Worm (Caenorhabditis elegans): Measurements from ENCODE around the gene msp-76.

The msp-76 gene

DNA sequence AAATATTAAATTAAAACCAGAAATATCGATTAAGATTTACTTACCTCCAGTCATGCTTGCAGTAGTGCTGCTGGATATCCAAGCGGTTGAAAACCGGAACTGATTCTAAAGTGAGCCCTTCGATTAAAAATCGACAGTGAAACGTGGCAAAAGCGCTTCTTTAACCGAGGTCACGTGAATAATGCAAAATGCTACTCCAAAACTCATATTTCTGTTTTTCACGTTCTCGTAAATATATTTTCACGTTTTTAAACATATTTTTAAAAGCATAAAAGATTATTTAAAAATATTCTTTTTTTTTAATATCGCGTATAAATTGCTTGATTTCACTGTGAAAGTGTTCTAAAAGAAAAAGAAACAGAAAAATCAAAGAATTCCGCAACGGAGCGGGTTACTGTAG lies 20.4 kb downstream of the msp-76 start, which contains the start of gene ant-1.3:
ant-1.3 (minus strand) TSS at position 101 of the 400 bp plus-strand sequence.
- TF ChIP-seq nhr-10 (tag; optimal IDR thresholded peaks at IDR 0.05) (no peak), nhr-25 (tag; optimal IDR thresholded peaks at IDR 0.05) (no peak), zag-1 (tag; optimal IDR thresholded peaks at IDR 0.05) (no peak), aly-2 (tag; optimal IDR thresholded peaks at IDR 0.05) (no peak), sem-4 (tag; optimal IDR thresholded peaks at IDR 0.05) (no peak), peb-1 (tag; optimal IDR thresholded peaks at IDR 0.05) (no peak), C34F6.9 (tag; optimal IDR thresholded peaks at IDR 0.05) (no peak), gmeb-1 (tag; optimal IDR thresholded peaks at IDR 0.05) (no peak), nhr-237 (tag; optimal IDR thresholded peaks at IDR 0.05) (no peak), nhr-23 (tag; optimal IDR thresholded peaks at IDR 0.05) (no peak), mab-5 (tag; optimal IDR thresholded peaks at IDR 0.05) (no peak), ztf-4 (tag; optimal IDR thresholded peaks at IDR 0.05) (no peak), ZK546.5 (tag; optimal IDR thresholded peaks at IDR 0.05) (no peak), Y55F3AM.14 (GFP tag; optimal IDR thresholded peaks at IDR 0.05) (no peak), ama-1 (optimal IDR thresholded peaks at IDR 0.05) (no peak), unc-55 (GFP tag; optimal IDR thresholded peaks at IDR 0.05) (no peak), ceh-16 (tag; optimal IDR thresholded peaks at IDR 0.05) (no peak), lsy-2 (tag; optimal IDR thresholded peaks at IDR 0.05) (no peak), nhr-21 (tag; optimal IDR thresholded peaks at IDR 0.05) (no peak)

ce11 chrIV:9709887-9710286 lies 21.1 kb downstream of the msp-76 start, which contains the start of gene nhr-38:
Gene nhr-38 (plus strand): TSS chrIV:9710187.
- no peak for TF ChIP-seq ztf-11 (tag; optimal IDR thresholded peaks at IDR 0.05)
- TF ChIP-seq unc-55 (GFP tag; optimal IDR thresholded peaks at IDR 0.05), result no peak
- TF ChIP-seq mab-5 (tag; optimal IDR thresholded peaks at IDR 0.05), result no peak
- TF ChIP-seq ceh-82 (tag; optimal IDR thresholded peaks at IDR 0.05), result no peak
- TF ChIP-seq sma-9 (GFP tag; optimal IDR thresholded peaks at IDR 0.05), result no peak
- no peak for TF ChIP-seq sma-9 (tag; optimal IDR thresholded peaks at IDR 0.05)
- TF ChIP-seq lin-11 (tag; optimal IDR thresholded peaks at IDR 0.05), result no peak
- no peak for TF ChIP-seq lsy-2 (tag; optimal IDR thresholded peaks at IDR 0.05)
- no peak for TF ChIP-seq F13H6.1 (tag; optimal IDR thresholded peaks at IDR 0.05)
- TF ChIP-seq zag-1 (tag; optimal IDR thresholded peaks at IDR 0.05), result no peak
- TF ChIP-seq elt-1 (tag; optimal IDR thresholded peaks at IDR 0.05), result no peak
- TF ChIP-seq dmd-4 (tag; optimal IDR thresholded peaks at IDR 0.05), result no peak
- no peak for TF ChIP-seq nhr-129 (tag; optimal IDR thresholded peaks at IDR 0.05)
- no peak for TF ChIP-seq gmeb-1 (tag; optimal IDR thresholded peaks at IDR 0.05)
- no peak for TF ChIP-seq mdl-1 (tag; optimal IDR thresholded peaks at IDR 0.05)
- TF ChIP-seq nhr-11 (tag; optimal IDR thresholded peaks at IDR 0.05), result no peak
- no peak for TF ChIP-seq ceh-16 (tag; optimal IDR thresholded peaks at IDR 0.05)

- TF ChIP-seq elt-3 (tag; optimal IDR thresholded peaks at IDR 0.05), result no peak
These were observed 24.0 kb downstream of the msp-76 start, which contains the start of gene K01H12.4 for ce11 chrIV:9712782-9713181. Gene K01H12.4 (plus strand): TSS chrIV:9713082.

ce11 chrIV:9714264-9714663 lies 25.4 kb downstream of the msp-76 start:
- TF ChIP-seq nhr-10 (tag; optimal IDR thresholded peaks at IDR 0.05) (no peak), ztf-4 (tag; optimal IDR thresholded peaks at IDR 0.05) (no peak), C34F6.9 (tag; optimal IDR thresholded peaks at IDR 0.05) (no peak), lin-13 (GFP tag; optimal IDR thresholded peaks at IDR 0.05) (no peak), peb-1 (tag; optimal IDR thresholded peaks at IDR 0.05) (no peak), F13H6.1 (tag; optimal IDR thresholded peaks at IDR 0.05) (no peak), crh-2 (tag; optimal IDR thresholded peaks at IDR 0.05) (no peak), nhr-6 (tag; optimal IDR thresholded peaks at IDR 0.05) (no peak), nhr-11 (tag; optimal IDR thresholded peaks at IDR 0.05) (no peak), ama-1 (optimal IDR thresholded peaks at IDR 0.05) (no peak), ceh-82 (tag; optimal IDR thresholded peaks at IDR 0.05) (no peak), fos-1 (tag; optimal IDR thresholded peaks at IDR 0.05) (no peak), sma-3 (GFP tag; optimal IDR thresholded peaks at IDR 0.05) (no peak), lin-11 (tag; optimal IDR thresholded peaks at IDR 0.05) (no peak), unc-55 (GFP tag; optimal IDR thresholded peaks at IDR 0.05) (no peak)

DNA sequence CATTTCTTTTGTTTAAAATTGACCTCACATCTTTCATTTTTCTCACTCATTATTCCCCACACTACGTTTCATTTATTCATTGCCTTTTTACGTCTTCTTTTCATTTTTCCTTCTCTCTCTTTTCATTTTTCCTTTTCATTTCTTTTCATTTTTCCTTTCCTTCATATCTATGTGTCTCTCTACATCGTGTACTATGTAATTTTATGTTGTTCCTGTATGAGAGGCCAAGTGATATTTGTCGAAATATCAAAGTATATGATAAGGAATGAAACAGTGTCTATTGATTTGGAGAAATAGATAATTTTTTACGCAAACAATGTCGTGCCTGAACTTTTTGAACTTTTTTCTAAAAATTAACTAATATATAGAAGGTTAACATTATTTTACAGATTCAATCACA lies 27.7 kb downstream of the msp-76 start:
- TF ChIP-seq Y55F3AM.14 (GFP tag; optimal IDR thresholded peaks at IDR 0.05) (no peak), nhr-23 (tag; optimal IDR thresholded peaks at IDR 0.05) (no peak), nhr-12 (tag; optimal IDR thresholded peaks at IDR 0.05) (no peak), nhr-6 (tag; optimal IDR thresholded peaks at IDR 0.05) (no peak), nhr-11 (tag; optimal IDR thresholded peaks at IDR 0.05) (no peak), lin-39 (tag; optimal IDR thresholded peaks at IDR 0.05) (no peak), nhr-25 (tag; optimal IDR thresholded peaks at IDR 0.05) (peak; percentile 63), alr-1 (tag; optimal IDR thresholded peaks at IDR 0.05) (no peak), ceh-16 (tag; optimal IDR thresholded peaks at IDR 0.05) (no peak), egl-27 (tag; optimal IDR thresholded peaks at IDR 0.05) (no peak), ztf-11 (tag; optimal IDR thresholded peaks at IDR 0.05) (no peak), sma-9 (GFP tag; optimal IDR thresholded peaks at IDR 0.05) (no peak), sma-9 (tag; optimal IDR thresholded peaks at IDR 0.05) (no peak), ama-1 (optimal IDR thresholded peaks at IDR 0.05) (no peak), skn-1 (tag; optimal IDR thresholded peaks at IDR 0.05) (peak; percentile 40), unc-55 (GFP tag; optimal IDR thresholded peaks at IDR 0.05) (no peak), sma-3 (GFP tag; optimal IDR thresholded peaks at IDR 0.05) (peak; percentile 24), ZK546.5 (tag; optimal IDR thresholded peaks at IDR 0.05) (no peak), blmp-1 (tag; optimal IDR thresholded peaks at IDR 0.05; ENCODE audit: insufficient read depth) (peak; percentile 93), dmd-4 (tag; optimal IDR thresholded peaks at IDR 0.05) (no peak), nhr-129 (tag; optimal IDR thresholded peaks at IDR 0.05) (peak; percentile 31), mdl-1 (tag; optimal IDR thresholded peaks at IDR 0.05) (no peak), crh-2 (tag; optimal IDR thresholded peaks at IDR 0.05) (peak; percentile 69), R02D3.7 (tag; optimal IDR thresholded peaks at IDR 0.05) (no peak), unc-39 (tag; optimal IDR thresholded peaks at IDR 0.05) (no peak), elt-1 (tag; optimal IDR thresholded peaks at IDR 0.05) (no peak)
